Worm (Caenorhabditis elegans) whole organism, young adult: ENCODE measurements around the gene bpnt-1.

Experiments
- bed-2 ChIP-seq: fragments of 200-800 bp; sonication (Bioruptor generic); IDR thresholded peaks from 2 replicates; pipeline ENCODE4 v1.3.6; 2022; ENCODE audit warnings: missing genetic modification reagents, missing genetic modification characterization, missing compliant biosample characterization
- ceh-91 ChIP-seq: fragments of 200-800 bp; sonication (Bioruptor generic); IDR thresholded peaks from 2 replicates; pipeline ENCODE4 v1.3.6; 2022; ENCODE audit warnings: missing genetic modification reagents, missing genetic modification characterization, missing compliant biosample characterization
- nhr-80 ChIP-seq: sonication (generic microtip); optimal IDR thresholded peaks from 2 replicates; lab custom pipeline; 2016; ENCODE audit warnings: missing genetic modification characterization, missing compliant biosample characterization

ce11 chrII:4444811-4445210, 24.8 kb downstream of the bpnt-1 start:
- no peak for TF ChIP-seq nhr-80 (tag; lab: Kevin White, UChicago)
- TF ChIP-seq bed-2 (GFP tag; lab: Robert Waterston, UW) = no peak
- no peak for TF ChIP-seq ceh-91 (GFP tag; lab: Robert Waterston, UW)
